Worm (Caenorhabditis elegans): ENCODE results near the gene rnp-4.

rnp-4 gene

DNA sequence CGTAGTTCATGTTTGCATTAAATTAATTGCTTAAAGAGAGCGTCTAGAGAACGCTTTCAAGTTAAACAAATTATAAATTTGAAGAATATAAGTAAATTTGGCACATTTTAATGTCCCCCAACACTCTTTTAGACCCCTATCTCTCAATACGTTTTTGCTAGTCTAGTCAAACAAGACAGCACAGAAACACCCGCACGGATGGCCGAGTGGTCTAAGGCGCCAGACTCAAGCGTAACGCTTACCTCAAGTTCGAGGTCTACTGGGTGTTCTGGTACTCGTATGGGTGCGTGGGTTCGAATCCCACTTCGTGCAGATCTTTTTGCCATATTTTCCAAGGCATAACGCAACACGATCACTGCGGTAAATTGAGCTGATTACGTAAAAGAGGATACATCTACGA is 43.8 kb upstream of the rnp-4 start (continued):
- TF ChIP-seq Y5F2A.4 (GFP tag; optimal IDR thresholded peaks at IDR 0.05) (no peak), mes-2 (tag; optimal IDR thresholded peaks at IDR 0.05; ENCODE audit: poor library complexity, severe bottlenecking) (peak; percentile 63), jun-1 (tag; optimal IDR thresholded peaks at IDR 0.05) (no peak), R02D3.7 (tag; optimal IDR thresholded peaks at IDR 0.05) (no peak), daf-12 (tag; optimal IDR thresholded peaks at IDR 0.05) (no peak), cey-2 (tag; optimal IDR thresholded peaks at IDR 0.05; ENCODE audit: borderline replicate concordance, insufficient read depth) (no peak), dve-1 (tag; optimal IDR thresholded peaks at IDR 0.05; ENCODE audit: insufficient read depth) (peak; percentile 41), aly-2 (tag; optimal IDR thresholded peaks at IDR 0.05) (no peak), zip-11 (GFP tag; IDR thresholded peaks at IDR 0.05) (no peak), ceh-82 (tag; optimal IDR thresholded peaks at IDR 0.05) (no peak), daf-16 (GFP tag; optimal IDR thresholded peaks at IDR 0.05) (no peak), daf-16 (tag; optimal IDR thresholded peaks at IDR 0.05) (no peak), daf-8 (GFP tag; IDR thresholded peaks at IDR 0.05) (no peak), unc-62 (GFP tag; optimal IDR thresholded peaks at IDR 0.05 in 1 of 2) (peak in 1 of 2 experiments; percentile 52), unc-62 (tag; optimal IDR thresholded peaks at IDR 0.05) (no peak), gei-8 (GFP tag; optimal IDR thresholded peaks at IDR 0.05) (no peak), spr-3 (GFP tag; optimal IDR thresholded peaks at IDR 0.05) (no peak), dmd-9 (GFP tag; IDR thresholded peaks at IDR 0.05) (0 out of 2 replicates have a peak, but pooled peaks have one; percentile 43), nhr-25 (tag; optimal IDR thresholded peaks at IDR 0.05; ENCODE audit: borderline replicate concordance, insufficient read depth) (no peak), F44E2.7 (GFP tag; IDR thresholded peaks at IDR 0.05) (0 out of 2 replicates have a peak, but pooled peaks have one; percentile 34), mxl-2 (GFP tag; conservative IDR thresholded peaks at IDR 0.05) (no peak), ceh-20 (GFP tag; IDR thresholded peaks at IDR 0.05) (no peak), pqm-1 (tag; optimal IDR thresholded peaks at IDR 0.05) (no peak), zag-1 (tag; optimal IDR thresholded peaks at IDR 0.05) (no peak), saeg-2 (GFP tag; IDR thresholded peaks at IDR 0.05) (no peak), skn-1 (tag; optimal IDR thresholded peaks at IDR 0.05) (no peak), vab-7 (GFP tag; IDR thresholded peaks at IDR 0.05) (peak; percentile 71), ceh-32 (tag; optimal IDR thresholded peaks at IDR 0.05; ENCODE audit: poor library complexity) (no peak), lin-13 (GFP tag; optimal IDR thresholded peaks at IDR 0.05) (no peak), duxl-1 (tag; optimal IDR thresholded peaks at IDR 0.05; ENCODE audit: poor library complexity) (peak; percentile 35), ztf-7 (tag; optimal IDR thresholded peaks at IDR 0.05) (no peak), pha-4 (GFP tag; IDR thresholded peaks at IDR 0.05) (peak; percentile 46; the same call in 1 of the 2 replicates), pha-4 (tag; optimal IDR thresholded peaks at IDR 0.05) (no peak), ces-1 (GFP tag; optimal IDR thresholded peaks at IDR 0.05) (no peak), nhr-77 (tag; optimal IDR thresholded peaks at IDR 0.05) (no peak), ceh-44 (GFP tag; IDR thresholded peaks at IDR 0.05) (no peak), zfp-3 (GFP tag; conservative IDR thresholded peaks at IDR 0.05) (no peak), nhr-111 (GFP tag; optimal IDR thresholded peaks at IDR 0.05) (no peak), D1046.2 (GFP tag; IDR thresholded peaks at IDR 0.05) (no peak), daf-19 (GFP tag; conservative IDR thresholded peaks at IDR 0.05) (no peak), ctbp-1 (GFP tag; IDR thresholded peaks at IDR 0.05) (0 out of 2 replicates have a peak, but pooled peaks have one; percentile 30), nhr-10 (tag; optimal IDR thresholded peaks at IDR 0.05) (no peak), Y75B8A.6 (GFP tag; IDR thresholded peaks at IDR 0.05) (no peak), sdz-12 (GFP tag; optimal IDR thresholded peaks at IDR 0.05) (no peak), aha-1 (tag) (no peak), lin-15B (tag; optimal IDR thresholded peaks at IDR 0.05) (no peak), madf-5 (GFP tag; IDR thresholded peaks at IDR 0.05) (0 out of 4 replicates have a peak, but pooled peaks of 1 of the 2 experiments have one; percentile 18), zip-2 (tag; optimal IDR thresholded peaks at IDR 0.05) (no peak), tag-97 (GFP tag; IDR thresholded peaks at IDR 0.05) (no peak), lin-29 (GFP tag; IDR thresholded peaks at IDR 0.05) (0 out of 2 replicates have a peak, but pooled peaks have one; percentile 16), egl-43 (GFP tag; IDR thresholded peaks at IDR 0.05) (peak; percentile 69), ztf-11 (tag; optimal IDR thresholded peaks at IDR 0.05) (no peak)

Measured in whole organism, L4 larva.